Worm (Caenorhabditis elegans) whole organism, L4 larva: Measurements from ENCODE around the gene dgk-2.
A peak's percentile ranks its signal among the peaks of the same experiment; 100 is the strongest.

Experiments
- F26F4.8 ChIP-seq: fragments of 200-800 bp; sonication (Bioruptor generic); conservative IDR thresholded peaks from 2 replicates; pipeline ENCODE4 v1.3.6; 2022; ENCODE audit warnings: missing genetic modification characterization, missing compliant biosample characterization
- F37D6.2 ChIP-seq: sonication (generic microtip); optimal IDR thresholded peaks from 2 replicates; lab custom pipeline; 2016; ENCODE audit warnings: mild to moderate bottlenecking, missing genetic modification characterization, missing compliant biosample characterization
- T20F7.1 ChIP-seq: fragments of 200-800 bp; sonication (Bioruptor generic); optimal IDR thresholded peaks from 2 replicates; lab custom pipeline; 2018; ENCODE audit warnings: mild to moderate bottlenecking, missing genetic modification characterization, missing compliant biosample characterization
- ZK546.5 ChIP-seq, 2 experiments: sonication (generic microtip); optimal IDR thresholded peaks; 2 replicates each; lab custom pipeline; 2017; ENCODE audit warnings: missing biosample characterization in 2 of 2, missing genetic modification characterization in 2 of 2
- aha-1 ChIP-seq: fragments of 150-350 bp; peaks from one replicate; lab custom pipeline; 2014; ENCODE audit warnings: missing biosample characterization, missing genetic modification characterization
- attf-4 ChIP-seq: sonication (generic microtip); optimal IDR thresholded peaks from 3 replicates; lab custom pipeline; 2017; ENCODE audit warnings: missing biosample characterization, missing genetic modification characterization
- ces-1 ChIP-seq: fragments of 150-350 bp; sonication (generic microtip); optimal IDR thresholded peaks from 4 replicates; lab custom pipeline; 2014; ENCODE audit warnings: missing biosample characterization, missing genetic modification reagents, missing genetic modification characterization
- cey-2 ChIP-seq: sonication (generic microtip); optimal IDR thresholded peaks from 3 replicates; lab custom pipeline; 2017; ENCODE audit warnings: missing genetic modification characterization, mild to moderate bottlenecking, missing compliant biosample characterization, antibody characterized with exemption, borderline replicate concordance; ENCODE audit not compliant: insufficient read depth
- ctbp-1 ChIP-seq: fragments of 200-800 bp; sonication (Bioruptor generic); IDR thresholded peaks from 2 replicates; pipeline ENCODE4 v1.3.6; 2022; ENCODE audit warnings: missing genetic modification reagents, missing genetic modification characterization, missing compliant biosample characterization
- daf-16 ChIP-seq, 3 experiments: sonication (generic microtip); optimal IDR thresholded peaks; 2 replicates each; lab custom pipeline; 2016 to 2017; ENCODE audit warnings: missing genetic modification characterization in 3 of 3, missing genetic modification reagents in 3 of 3, mild to moderate bottlenecking in 2 of 3, missing compliant biosample characterization in 2 of 3, missing biosample characterization in 1 of 3, moderate library complexity in 1 of 3
- dmd-6 ChIP-seq: fragments of 200-800 bp; sonication (Bioruptor generic); IDR thresholded peaks from 2 replicates; pipeline ENCODE4 v1.3.6; 2022; ENCODE audit warnings: missing genetic modification reagents, missing genetic modification characterization, missing compliant biosample characterization
- dmd-9 ChIP-seq: fragments of 200-800 bp; sonication (Bioruptor generic); IDR thresholded peaks from 2 replicates; pipeline ENCODE4 v1.3.6; 2022; ENCODE audit warnings: missing genetic modification reagents, missing genetic modification characterization, missing compliant biosample characterization
- duxl-1 ChIP-seq: sonication (generic microtip); optimal IDR thresholded peaks from 2 replicates; lab custom pipeline; 2016; ENCODE audit warnings: mild to moderate bottlenecking, missing genetic modification characterization, moderate library complexity, missing compliant biosample characterization; ENCODE audit not compliant: poor library complexity
- dve-1 ChIP-seq: sonication (generic microtip); optimal IDR thresholded peaks from 2 replicates; lab custom pipeline; 2017; ENCODE audit warnings: antibody characterized with exemption, mild to moderate bottlenecking, missing genetic modification characterization, missing compliant biosample characterization; ENCODE audit not compliant: insufficient read depth
- hlh-11 ChIP-seq: fragments of 200-800 bp; sonication (Bioruptor generic); optimal IDR thresholded peaks from 2 replicates; lab custom pipeline; 2018; ENCODE audit warnings: mild to moderate bottlenecking, missing genetic modification characterization, missing compliant biosample characterization
- hlh-30 ChIP-seq: sonication (generic microtip); optimal IDR thresholded peaks from 2 replicates; lab custom pipeline; 2017; ENCODE audit warnings: antibody characterized with exemption, mild to moderate bottlenecking, missing genetic modification characterization, missing compliant biosample characterization; ENCODE audit not compliant: insufficient read depth
- lin-38 ChIP-seq: fragments of 200-800 bp; sonication (Bioruptor generic); IDR thresholded peaks from 2 replicates; pipeline ENCODE4 v1.3.6; 2022; ENCODE audit warnings: missing genetic modification reagents, missing genetic modification characterization, missing compliant biosample characterization
- lin-39 ChIP-seq: fragments of 150-350 bp; optimal IDR thresholded peaks from 2 replicates; lab custom pipeline; 2014; ENCODE audit warnings: missing biosample characterization, missing genetic modification reagents, missing genetic modification characterization
- madf-9 ChIP-seq: fragments of 200-800 bp; sonication (Bioruptor generic); conservative IDR thresholded peaks from 2 replicates; pipeline ENCODE4 v1.3.6; 2022; ENCODE audit warnings: missing genetic modification reagents, missing genetic modification characterization, missing compliant biosample characterization
- mes-2 ChIP-seq: sonication (generic microtip); optimal IDR thresholded peaks from 2 replicates; lab custom pipeline; 2016; ENCODE audit warnings: missing genotype, mild to moderate bottlenecking, missing genetic modification characterization, missing compliant biosample characterization; ENCODE audit not compliant: poor library complexity, severe bottlenecking
- mxl-3 ChIP-seq: fragments of 200-800 bp; sonication (Bioruptor generic); optimal IDR thresholded peaks from 2 replicates; lab custom pipeline; 2018; ENCODE audit warnings: mild to moderate bottlenecking, missing genetic modification characterization, missing compliant biosample characterization
- nhr-28 ChIP-seq: fragments of 150-350 bp; optimal IDR thresholded peaks from 2 replicates; lab custom pipeline; 2014; ENCODE audit warnings: missing biosample characterization, missing genetic modification characterization
- nhr-77 ChIP-seq: fragments of 150-350 bp; optimal IDR thresholded peaks from 2 replicates; lab custom pipeline; 2014; ENCODE audit warnings: missing biosample characterization, missing genetic modification characterization
- pqm-1 ChIP-seq: sonication (generic microtip); optimal IDR thresholded peaks from 2 replicates; lab custom pipeline; 2017; ENCODE audit warnings: missing biosample characterization, missing genetic modification characterization
- spr-1 ChIP-seq: sonication (generic microtip); optimal IDR thresholded peaks from 2 replicates; lab custom pipeline; 2016; ENCODE audit warnings: mild to moderate bottlenecking, missing genetic modification characterization, missing compliant biosample characterization
- unc-62 ChIP-seq, 3 experiments: fragments of 150-350 bp in 1 of 3; sonication (generic microtip); optimal IDR thresholded peaks in 2 of 3; peaks in 1 of 3; 1 replicate in 1 of 3; 2 replicates in 2 of 3; lab custom pipeline; 2014 to 2017; ENCODE audit warnings: missing biosample characterization in 3 of 3, missing genetic modification characterization in 3 of 3, missing genetic modification reagents in 3 of 3, missing genotype in 1 of 3
- vab-7 ChIP-seq: fragments of 200-800 bp; sonication (Bioruptor generic); IDR thresholded peaks from 2 replicates; pipeline ENCODE4 v1.3.6; 2022; ENCODE audit warnings: missing genetic modification reagents, missing genetic modification characterization, missing compliant biosample characterization
- ztf-11 ChIP-seq: fragments of 150-350 bp; optimal IDR thresholded peaks from 2 replicates; lab custom pipeline; 2014; ENCODE audit warnings: missing biosample characterization, missing genetic modification characterization

dgk-2 gene

ce11 chrX:4488807-4489336, 15.3 kb downstream of the dgk-2 start, which contains the start of gene ncr-1 (continued):
- TF ChIP-seq ZK546.5 (tag; optimal IDR thresholded peaks at IDR 0.05; lab: Kevin White, UChicago): no peak
- no peak for TF ChIP-seq T20F7.1 (GFP tag; lab: Kevin White, UChicago)
- TF ChIP-seq F26F4.8 (GFP tag; lab: Robert Waterston, UW): no peak

DNA sequence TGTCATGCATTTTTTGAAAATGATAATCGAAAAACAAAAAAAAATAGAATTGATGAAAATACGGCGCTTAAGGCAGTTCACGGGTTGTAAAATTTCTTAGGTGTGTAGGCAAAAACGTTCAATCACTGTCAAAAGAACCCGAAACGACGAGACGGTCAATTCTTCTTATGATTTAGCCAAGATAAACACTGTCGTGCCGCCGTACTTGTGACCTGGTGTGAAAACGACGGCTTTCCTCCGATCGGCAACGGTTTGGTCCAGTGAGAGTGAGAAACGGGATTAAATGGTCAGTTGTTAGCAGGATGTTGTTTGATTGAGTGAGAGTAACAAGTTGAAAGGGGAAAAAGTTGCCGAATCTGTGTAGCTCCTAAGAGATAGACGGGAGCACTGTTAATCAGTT, 20.1 kb downstream of the dgk-2 start:
- no peak for TF ChIP-seq ztf-11
- TF ChIP-seq aha-1: peak; percentile 15
- TF ChIP-seq nhr-28: peak; percentile 7
- peak; percentile 62 for TF ChIP-seq hlh-30 (tag; lab: Kevin White, UChicago)
- TF ChIP-seq dmd-9: no peak
- no peak for TF ChIP-seq duxl-1 (tag; lab: Kevin White, UChicago)

- TF ChIP-seq vab-7 (no peak), cey-2 (tag; lab: Kevin White, UChicago) (no peak), hlh-11 (peak; percentile 62), mes-2 (tag; lab: Kevin White, UChicago) (no peak), dve-1 (tag; lab: Kevin White, UChicago) (peak; percentile 55), pqm-1 (tag; lab: Kevin White, UChicago) (peak; percentile 90), madf-9 (no peak), dmd-6 (peak; percentile 36), nhr-28 (peak; percentile 70), daf-16 (GFP tag; optimal IDR thresholded peaks at IDR 0.05; lab: Kevin White, UChicago) (no peak), daf-16 (tag; optimal IDR thresholded peaks at IDR 0.05; lab: Kevin White, UChicago) (peak; percentile 65), nhr-77 (tag; lab: Kevin White, UChicago) (peak; percentile 9), attf-4 (tag; lab: Kevin White, UChicago) (no peak)
These were observed 23.4 kb downstream of the dgk-2 start for ce11 chrX:4480800-4481199.

- TF ChIP-seq hlh-11 (peak; percentile 44), hlh-30 (tag; lab: Kevin White, UChicago) (peak; percentile 46), aha-1 (peak; percentile 90), nhr-28 (peak; percentile 15), ctbp-1 (no peak), lin-39 (tag; lab: Kevin White, UChicago) (no peak)
These were observed 24.2 kb downstream of the dgk-2 start for ce11 chrX:4479960-4480359.

ce11 chrX:4478503-4478902, 25.7 kb downstream of the dgk-2 start:
- TF ChIP-seq lin-38 (GFP tag; lab: Robert Waterston, UW) (no peak), daf-16 (GFP tag; optimal IDR thresholded peaks at IDR 0.05; lab: Kevin White, UChicago) (no peak), daf-16 (tag; optimal IDR thresholded peaks at IDR 0.05; lab: Kevin White, UChicago) (peak; percentile 38), dmd-6 (peak; percentile 60), pqm-1 (tag; lab: Kevin White, UChicago) (peak; percentile 83), mxl-3 (GFP tag; lab: Kevin White, UChicago) (peak; percentile 30), hlh-11 (peak; percentile 33), ces-1 (GFP tag; lab: Kevin White, UChicago) (no peak), unc-62 (GFP tag; optimal IDR thresholded peaks at IDR 0.05 in 1 of 2; lab: Kevin White, UChicago) (no peak), unc-62 (tag; optimal IDR thresholded peaks at IDR 0.05; lab: Kevin White, UChicago) (no peak), spr-1 (no peak), nhr-28 (peak; percentile 41), F37D6.2 (no peak), nhr-77 (tag; lab: Kevin White, UChicago) (peak; percentile 22), dve-1 (tag; lab: Kevin White, UChicago) (peak; percentile 45)
- TF ChIP-seq, all 104 proteins: peak for 8
